Fruit fly (Drosophila melanogaster): Measurements from ENCODE around the gene Fie.

Fie gene

dm6 chr3L:3885933-3886332, 6.4 kb upstream of the Fie start:
- TF ChIP-seq psq (optimal IDR thresholded peaks at IDR 0.05) = no peak
- TF ChIP-seq h (optimal IDR thresholded peaks at IDR 0.05) = no peak
- TF ChIP-seq Myc (optimal IDR thresholded peaks at IDR 0.05) = no peak
- no peak for TF ChIP-seq Sin3A (optimal IDR thresholded peaks at IDR 0.05)
- TF ChIP-seq ttk (optimal IDR thresholded peaks at IDR 0.05) = no peak
- TF ChIP-seq insv (optimal IDR thresholded peaks at IDR 0.05) = no peak

DNA sequence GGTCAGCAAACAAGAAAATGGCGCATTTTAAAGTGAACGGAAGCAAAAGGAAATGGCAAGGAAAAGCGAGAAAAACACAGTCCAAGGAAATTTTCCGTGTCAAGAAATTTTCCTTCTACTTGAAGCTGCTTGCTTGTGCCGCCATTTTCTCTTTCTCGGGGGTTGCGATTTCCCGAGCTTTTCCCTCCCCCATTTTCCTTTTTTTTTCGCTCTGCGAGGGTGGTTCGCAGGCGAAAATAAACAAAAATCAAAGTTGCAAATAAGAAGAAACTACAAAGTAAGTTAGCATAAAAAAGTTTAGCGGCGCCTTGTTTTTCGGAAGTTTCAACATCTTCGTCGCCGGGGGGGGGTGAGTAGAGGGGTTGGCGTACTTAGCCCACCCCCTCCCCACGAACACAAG, 5.0 kb upstream of the Fie start:
- TF ChIP-seq Myc (optimal IDR thresholded peaks at IDR 0.05) (no peak), Sin3A (optimal IDR thresholded peaks at IDR 0.05) (no peak), h (optimal IDR thresholded peaks at IDR 0.05) (no peak), insv (optimal IDR thresholded peaks at IDR 0.05) (no peak), ttk (optimal IDR thresholded peaks at IDR 0.05) (no peak), psq (optimal IDR thresholded peaks at IDR 0.05) (no peak)

DNA sequence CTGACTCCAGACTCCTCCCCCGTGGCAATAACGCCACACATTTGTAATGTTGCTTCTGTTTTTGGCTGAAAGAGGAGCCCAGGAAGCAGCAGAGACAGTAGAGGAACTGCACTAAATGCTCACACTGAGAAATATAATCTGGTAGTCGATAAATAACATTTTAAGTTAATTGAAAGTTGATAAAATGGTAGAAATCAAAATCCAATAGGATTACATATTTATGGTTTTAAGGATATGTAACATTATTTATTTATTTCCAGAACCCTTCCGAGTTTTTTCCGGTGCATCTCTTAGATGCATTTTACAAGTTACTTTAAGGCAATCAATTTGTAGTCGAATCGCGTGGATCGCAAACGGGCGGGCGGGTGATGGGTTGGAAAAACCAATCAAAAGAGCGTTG, 1.5 kb upstream of the Fie start:
- TF ChIP-seq psq (optimal IDR thresholded peaks at IDR 0.05) (no peak), ttk (optimal IDR thresholded peaks at IDR 0.05) (no peak), Myc (optimal IDR thresholded peaks at IDR 0.05) (no peak), h (optimal IDR thresholded peaks at IDR 0.05) (no peak), insv (optimal IDR thresholded peaks at IDR 0.05) (no peak), Sin3A (optimal IDR thresholded peaks at IDR 0.05) (no peak)

- TF ChIP-seq psq (optimal IDR thresholded peaks at IDR 0.05) (no peak), insv (optimal IDR thresholded peaks at IDR 0.05) (no peak), Sin3A (optimal IDR thresholded peaks at IDR 0.05) (no peak), h (optimal IDR thresholded peaks at IDR 0.05) (no peak), Myc (optimal IDR thresholded peaks at IDR 0.05) (no peak), ttk (optimal IDR thresholded peaks at IDR 0.05) (no peak)
These were observed 2.0 kb downstream of the Fie start for dm6 chr3L:3894413-3894812.

DNA sequence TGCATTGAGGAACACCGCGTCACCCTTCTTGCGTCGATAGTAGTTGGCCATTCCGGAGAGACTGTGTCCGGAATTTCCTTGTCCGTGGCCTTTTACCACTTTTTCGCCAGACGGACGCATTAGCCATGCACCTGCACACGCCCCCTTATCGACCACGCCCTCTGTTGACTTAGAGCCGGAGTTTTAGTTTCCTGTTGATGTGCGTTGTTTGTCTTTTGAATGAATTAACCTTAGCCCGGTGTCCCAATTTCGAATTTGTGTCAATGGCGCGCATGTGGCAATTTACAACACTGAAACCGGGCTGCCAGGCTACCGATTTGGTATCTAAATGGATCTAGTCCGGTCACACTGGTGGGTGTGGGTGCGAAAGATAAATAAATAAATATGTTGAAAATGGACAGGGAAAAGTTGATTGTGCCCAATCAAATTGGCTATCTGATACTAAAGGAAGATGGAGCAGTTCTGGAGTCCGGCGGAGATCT, 4.2 kb downstream of the Fie start, which contains the start of the genes Gr63a and Lamtor4:
Gene Gr63a (minus strand): TSS at position 51 of the 482 bp plus-strand sequence.
Gene Lamtor4 (plus strand): TSS at position 348 of the 482 bp plus-strand sequence.
- TF ChIP-seq ttk (optimal IDR thresholded peaks at IDR 0.05) (no peak), Sin3A (optimal IDR thresholded peaks at IDR 0.05) (no peak), Myc (optimal IDR thresholded peaks at IDR 0.05) (no peak), insv (optimal IDR thresholded peaks at IDR 0.05) (no peak), psq (optimal IDR thresholded peaks at IDR 0.05) (no peak), h (optimal IDR thresholded peaks at IDR 0.05) (no peak)

- no peak for TF ChIP-seq h (optimal IDR thresholded peaks at IDR 0.05)
- no peak for TF ChIP-seq ttk (optimal IDR thresholded peaks at IDR 0.05)
- no peak for TF ChIP-seq insv (optimal IDR thresholded peaks at IDR 0.05)
- no peak for TF ChIP-seq Sin3A (optimal IDR thresholded peaks at IDR 0.05)
- TF ChIP-seq psq (optimal IDR thresholded peaks at IDR 0.05) = no peak
- no peak for TF ChIP-seq Myc (optimal IDR thresholded peaks at IDR 0.05)
These were observed 6.6 kb downstream of the Fie start, which contains the start of gene Ccz1 for dm6 chr3L:3898978-3899377. Gene Ccz1, minus strand, starts transcription at chr3L:3899156.

dm6 chr3L:3901865-3902490, 9.6 kb downstream of the Fie start:
- TF ChIP-seq Sin3A (optimal IDR thresholded peaks at IDR 0.05) (no peak), ttk (optimal IDR thresholded peaks at IDR 0.05) (no peak), psq (optimal IDR thresholded peaks at IDR 0.05) (no peak), h (optimal IDR thresholded peaks at IDR 0.05) (no peak), insv (optimal IDR thresholded peaks at IDR 0.05) (no peak), Myc (optimal IDR thresholded peaks at IDR 0.05) (no peak)

- no peak for TF ChIP-seq h (optimal IDR thresholded peaks at IDR 0.05)
- no peak for TF ChIP-seq Sin3A (optimal IDR thresholded peaks at IDR 0.05)
- TF ChIP-seq Myc (optimal IDR thresholded peaks at IDR 0.05) = no peak
- TF ChIP-seq psq (optimal IDR thresholded peaks at IDR 0.05) = no peak
- no peak for TF ChIP-seq ttk (optimal IDR thresholded peaks at IDR 0.05)
- TF ChIP-seq insv (optimal IDR thresholded peaks at IDR 0.05) = no peak
These were observed 10.3 kb downstream of the Fie start, which contains the start of gene Ubi-p63E for dm6 chr3L:3902491-3903198. Gene Ubi-p63E, minus strand, starts transcription at chr3L:3903184.

dm6 chr3L:3903301-3903700, 10.9 kb downstream of the Fie start, which contains the start of gene Sc2:
Gene Sc2, plus strand, starts transcription at chr3L:3903492.
- TF ChIP-seq ttk (optimal IDR thresholded peaks at IDR 0.05) (no peak), Sin3A (optimal IDR thresholded peaks at IDR 0.05) (no peak), psq (optimal IDR thresholded peaks at IDR 0.05) (no peak), insv (optimal IDR thresholded peaks at IDR 0.05) (no peak), Myc (optimal IDR thresholded peaks at IDR 0.05) (no peak), h (optimal IDR thresholded peaks at IDR 0.05) (no peak)

DNA sequence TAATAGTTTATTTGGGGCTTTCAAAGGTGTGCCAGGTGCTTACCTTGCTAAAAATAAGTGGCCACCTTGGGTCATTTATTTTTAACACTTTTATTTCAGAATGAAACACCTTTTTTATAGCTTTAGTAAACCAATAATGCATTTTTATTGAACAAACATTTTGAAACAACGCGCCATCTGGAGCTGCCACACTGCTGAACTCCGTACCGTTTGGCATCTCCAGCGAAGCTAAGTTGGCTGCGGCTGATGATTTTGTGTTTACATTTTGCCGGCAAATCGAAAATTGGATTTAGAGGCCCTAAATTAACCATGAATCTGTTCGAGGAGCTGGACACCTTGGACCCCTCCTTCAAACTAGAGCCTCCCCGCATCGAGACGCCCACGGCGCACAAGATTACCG, 12.7 kb downstream of the Fie start, which contains the start of gene ida:
Gene ida (plus strand): TSS at position 234 of the 400 bp plus-strand sequence.
- TF ChIP-seq Myc (optimal IDR thresholded peaks at IDR 0.05) (no peak), ttk (optimal IDR thresholded peaks at IDR 0.05) (no peak), h (optimal IDR thresholded peaks at IDR 0.05) (no peak), insv (optimal IDR thresholded peaks at IDR 0.05) (no peak), Sin3A (optimal IDR thresholded peaks at IDR 0.05) (no peak), psq (optimal IDR thresholded peaks at IDR 0.05) (no peak)

DNA sequence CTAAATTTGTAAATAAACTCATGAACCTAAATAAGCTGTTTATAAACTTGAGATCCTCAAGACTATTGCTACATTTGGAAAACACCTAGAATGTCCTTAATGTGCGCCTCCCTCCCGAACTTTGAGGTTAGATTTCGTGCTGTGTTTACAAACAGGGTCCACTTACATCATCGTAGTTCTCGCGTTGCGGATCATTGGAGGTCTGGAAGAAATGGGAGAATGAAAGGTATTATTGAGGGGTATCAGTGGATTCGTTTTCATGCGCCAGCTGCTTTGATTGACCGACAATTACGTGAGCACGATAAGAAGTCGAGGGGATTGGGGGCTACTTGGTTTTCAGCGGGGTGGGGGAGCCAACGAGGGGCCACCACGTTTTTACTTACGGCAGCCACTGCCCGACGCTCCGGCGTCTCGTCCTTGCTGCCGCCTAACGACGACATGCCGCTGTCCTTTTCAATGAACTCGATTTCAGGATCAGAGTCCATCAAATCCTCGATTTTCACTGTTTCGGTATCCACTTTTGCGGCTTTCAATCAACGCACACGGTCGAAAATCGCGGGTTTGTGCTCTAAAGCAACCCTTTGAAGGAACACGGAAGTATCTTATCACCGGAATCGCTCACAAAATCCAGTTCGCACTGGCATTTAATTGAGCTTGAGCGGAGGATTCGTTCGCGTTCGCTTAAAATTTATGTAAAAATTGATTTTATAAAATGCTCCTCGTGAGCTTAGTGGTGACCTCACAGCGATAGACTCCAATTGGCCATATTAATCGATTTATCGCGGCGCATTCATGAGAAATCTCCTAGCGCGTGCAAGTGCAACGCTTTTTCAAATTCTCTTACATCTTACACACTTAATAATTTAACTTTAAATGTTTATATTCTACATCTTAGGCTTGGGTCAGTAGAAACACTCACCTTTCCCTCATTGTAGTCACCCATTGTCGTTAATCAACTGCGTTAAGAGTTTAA, 16.8 kb downstream of the Fie start:
- TF ChIP-seq Sin3A (optimal IDR thresholded peaks at IDR 0.05) (no peak), ttk (optimal IDR thresholded peaks at IDR 0.05) (no peak), psq (optimal IDR thresholded peaks at IDR 0.05) (no peak), Myc (optimal IDR thresholded peaks at IDR 0.05) (no peak), h (optimal IDR thresholded peaks at IDR 0.05) (no peak), insv (optimal IDR thresholded peaks at IDR 0.05) (no peak)

Data from Kc167 (cell line).